Worm (Caenorhabditis elegans) whole organism, L4 larva: ENCODE results near the gene Y51H4A.6.

Experiments
- egl-27 ChIP-seq: sonication (generic microtip); optimal IDR thresholded peaks from 3 replicates; lab custom pipeline; 2017; ENCODE audit warnings: missing biosample characterization, missing genetic modification reagents, missing genetic modification characterization
- fkh-10 ChIP-seq: fragments of 150-350 bp; optimal IDR thresholded peaks from 2 replicates; lab custom pipeline; 2014; ENCODE audit warnings: missing biosample characterization, missing genetic modification reagents, missing genetic modification characterization
- nhr-10 ChIP-seq: fragments of 150-350 bp; optimal IDR thresholded peaks from 2 replicates; lab custom pipeline; 2014; ENCODE audit warnings: missing biosample characterization, missing genetic modification characterization
- pha-4 ChIP-seq, 2 experiments: fragments of 150-350 bp in 1 of 2; fragments of 200-800 bp in 1 of 2; sonication (Bioruptor generic) in 1 of 2; IDR thresholded peaks in 1 of 2; optimal IDR thresholded peaks in 1 of 2; 2 replicates each; pipeline versions ENCODE4 v1.3.6 to Lab custom; 2014 to 2022; ENCODE audit warnings: missing genetic modification characterization in 2 of 2, missing genetic modification reagents in 2 of 2, missing biosample characterization in 1 of 2, missing compliant biosample characterization in 1 of 2
- sdz-12 ChIP-seq: fragments of 200-800 bp; sonication (Bioruptor generic); optimal IDR thresholded peaks from 2 replicates; lab custom pipeline; 2018; ENCODE audit warnings: mild to moderate bottlenecking, missing genetic modification characterization, missing compliant biosample characterization
- snpc-4 ChIP-seq: fragments of 150-350 bp; optimal IDR thresholded peaks from 2 replicates; lab custom pipeline; 2014; ENCODE audit warnings: missing biosample characterization, missing genetic modification characterization
- zip-11 ChIP-seq: fragments of 200-800 bp; sonication (Bioruptor generic); IDR thresholded peaks from 2 replicates; pipeline ENCODE4 v1.3.6; 2022; ENCODE audit warnings: missing genetic modification characterization, missing compliant biosample characterization

DNA sequence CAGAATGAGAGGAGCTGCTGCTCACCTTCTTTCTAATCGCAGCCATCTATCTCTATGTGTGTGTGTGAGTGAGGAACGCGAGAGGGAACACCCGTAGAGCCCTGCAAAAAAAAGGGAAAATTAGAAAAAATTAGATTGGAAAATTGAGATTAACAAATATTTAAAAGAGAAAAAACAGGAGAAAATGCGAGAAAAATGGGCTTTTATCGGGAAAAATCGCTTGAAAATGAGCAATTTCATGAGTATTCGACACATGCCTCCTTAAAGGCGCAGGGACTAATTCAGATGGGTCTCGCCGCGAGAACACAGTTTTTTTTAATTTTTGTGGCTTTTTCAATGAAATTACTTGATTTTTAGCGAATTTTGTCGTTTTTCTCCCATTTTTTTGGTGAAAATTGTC lies 44.5 kb upstream of the Y51H4A.6 start, which contains the start of gene rho-1:
- no peak for TF ChIP-seq nhr-10 (tag; lab: Kevin White, UChicago)
- TF ChIP-seq sdz-12, result no peak
- no peak for TF ChIP-seq pha-4 (GFP tag; IDR thresholded peaks at IDR 0.05; lab: Robert Waterston, UW)
- no peak for TF ChIP-seq pha-4 (tag; optimal IDR thresholded peaks at IDR 0.05; lab: Kevin White, UChicago)
- no peak for TF ChIP-seq egl-27 (tag; lab: Kevin White, UChicago)
- TF ChIP-seq zip-11 (GFP tag; lab: Robert Waterston, UW), result no peak
- no peak for TF ChIP-seq fkh-10 (GFP tag; lab: Kevin White, UChicago)
- no peak for TF ChIP-seq snpc-4 (tag; lab: Kevin White, UChicago)
